Worm (Caenorhabditis elegans): Measurements from ENCODE around the gene F10C2.3.
A peak's percentile ranks its signal among the peaks of the same experiment; 100 is the strongest.

F10C2.3 gene

ce11 chrV:12024273-12024672 is 4.1 kb downstream of the F10C2.3 start (continued):
- TF ChIP-seq cebp-1 (GFP tag; IDR thresholded peaks at IDR 0.05) (0 out of 2 replicates have a peak, but pooled peaks have one; percentile 49), cebp-1 (tag; optimal IDR thresholded peaks at IDR 0.05) (peak; percentile 10), ztf-25 (GFP tag; IDR thresholded peaks at IDR 0.05) (0 out of 2 replicates have a peak, but pooled peaks have one; percentile 7), mcd-1 (GFP tag; IDR thresholded peaks at IDR 0.05) (peak; percentile 28; the same call in 1 of the 2 replicates), lin-40 (tag; optimal IDR thresholded peaks at IDR 0.05) (peak; percentile 23), K12H6.12 (tag; optimal IDR thresholded peaks at IDR 0.05) (peak; percentile 49), C06A6.2 (GFP tag; conservative IDR thresholded peaks at IDR 0.05) (0 out of 2 replicates have a peak, but pooled peaks have one; percentile 12), nfya-2 (GFP tag; IDR thresholded peaks at IDR 0.05) (no peak)

- TF ChIP-seq zfh-2 (GFP tag; conservative IDR thresholded peaks at IDR 0.05) (peak; percentile 29; the same call in 1 of the 2 replicates), K12H6.12 (tag; optimal IDR thresholded peaks at IDR 0.05) (peak; percentile 28), F33H1.4 (GFP tag; IDR thresholded peaks at IDR 0.05) (no peak), chd-7 (tag; optimal IDR thresholded peaks at IDR 0.05) (peak; percentile 15), C17E4.6 (GFP tag; IDR thresholded peaks at IDR 0.05) (no peak), Y67H2A.10 (GFP tag; conservative IDR thresholded peaks at IDR 0.05) (no peak), egl-18 (GFP tag; IDR thresholded peaks at IDR 0.05) (no peak)
Observed at ce11 chrV:12025683-12026082, 5.6 kb downstream of the F10C2.3 start.

ce11 chrV:12026878-12027477 is 6.9 kb downstream of the F10C2.3 start:
- no peak for TF ChIP-seq dox-1 (GFP tag; IDR thresholded peaks at IDR 0.05)
- TF ChIP-seq zfh-2 (GFP tag; conservative IDR thresholded peaks at IDR 0.05), result peak; percentile 74
- no peak for TF ChIP-seq cebp-1 (GFP tag; IDR thresholded peaks at IDR 0.05)
- TF ChIP-seq cebp-1 (tag; optimal IDR thresholded peaks at IDR 0.05), result peak; percentile 54
- peak; percentile 12 for TF ChIP-seq ceh-27 (GFP tag; optimal IDR thresholded peaks at IDR 0.05)
- TF ChIP-seq akir-1 (GFP tag; optimal IDR thresholded peaks at IDR 0.05), result no peak
- no peak for TF ChIP-seq C06A6.2 (GFP tag; conservative IDR thresholded peaks at IDR 0.05)
- no peak for TF ChIP-seq B0261.1 (tag; optimal IDR thresholded peaks at IDR 0.05)
- 0 out of 2 replicates have a peak, but pooled peaks have one; percentile 7 for TF ChIP-seq rcor-1 (GFP tag; IDR thresholded peaks at IDR 0.05)
- peak; percentile 66 for TF ChIP-seq K12H6.12 (tag; optimal IDR thresholded peaks at IDR 0.05)
- TF ChIP-seq attf-5 (GFP tag; optimal IDR thresholded peaks at IDR 0.05), result peak; percentile 30
- TF ChIP-seq D2030.7 (GFP tag; IDR thresholded peaks at IDR 0.05), result no peak
- no peak for TF ChIP-seq F22D6.2 (tag; optimal IDR thresholded peaks at IDR 0.05)
- no peak for TF ChIP-seq egl-18 (GFP tag; IDR thresholded peaks at IDR 0.05)
- no peak for TF ChIP-seq aptf-2 (GFP tag; conservative IDR thresholded peaks at IDR 0.05)
- peak; percentile 26; the same call in 1 of the 2 replicates for TF ChIP-seq hmg-1.2 (GFP tag; IDR thresholded peaks at IDR 0.05)
- TF ChIP-seq C17E4.6 (GFP tag; IDR thresholded peaks at IDR 0.05), result no peak
- TF ChIP-seq aptf-3 (GFP tag; IDR thresholded peaks at IDR 0.05), result no peak
- 0 out of 2 replicates have a peak, but pooled peaks have one; percentile 20 for TF ChIP-seq egrh-3 (GFP tag; IDR thresholded peaks at IDR 0.05)
- TF ChIP-seq ztf-25 (GFP tag; IDR thresholded peaks at IDR 0.05), result no peak
- no peak for TF ChIP-seq rec-8 (tag; optimal IDR thresholded peaks at IDR 0.05)

- TF ChIP-seq zim-3 (tag; optimal IDR thresholded peaks at IDR 0.05), result no peak
- no peak for TF ChIP-seq T07F8.4 (tag; optimal IDR thresholded peaks at IDR 0.05)
- no peak for TF ChIP-seq pha-4 (tag; optimal IDR thresholded peaks at IDR 0.05)
- no peak for TF ChIP-seq egl-18 (GFP tag; IDR thresholded peaks at IDR 0.05)
- TF ChIP-seq C06A6.2 (GFP tag; conservative IDR thresholded peaks at IDR 0.05), result no peak
- no peak for TF ChIP-seq F33H1.4 (GFP tag; IDR thresholded peaks at IDR 0.05)
- TF ChIP-seq F37B4.10 (GFP tag; IDR thresholded peaks at IDR 0.05), result no peak
- TF ChIP-seq ceh-100 (GFP tag; IDR thresholded peaks at IDR 0.05), result no peak
- TF ChIP-seq F39B2.1 (GFP tag; IDR thresholded peaks at IDR 0.05), result no peak
- no peak for TF ChIP-seq ceh-58 (GFP tag; IDR thresholded peaks at IDR 0.05)
- TF ChIP-seq snpc-3.4 (tag; optimal IDR thresholded peaks at IDR 0.05), result no peak
Observed at ce11 chrV:12028151-12028550, 8.0 kb downstream of the F10C2.3 start.

Data from whole organism, young adult.